Fruit fly (Drosophila melanogaster) whole organism, pupa: Measurements from ENCODE around the gene SMC3.

Experiments used
- CG10348 ChIP-seq: fragments of 200-800 bp; sonication (Bioruptor generic); IDR thresholded peaks from 2 replicates; pipeline ENCODE4 v1.3.6; 2022; ENCODE audit warnings: missing biosample characterization, missing genetic modification characterization
- CG14655 ChIP-seq: fragments of 200-800 bp; sonication (Bioruptor generic); optimal IDR thresholded peaks from 3 replicates; lab custom pipeline; 2017; ENCODE audit warnings: mild to moderate bottlenecking, missing biosample characterization, missing genetic modification reagents, missing genetic modification characterization
- CG15710 ChIP-seq: fragments of 200-800 bp; sonication (Bioruptor generic); optimal IDR thresholded peaks from 2 replicates; lab custom pipeline; 2018; ENCODE audit warnings: missing biosample characterization, mild to moderate bottlenecking, missing genetic modification characterization, moderate library complexity
- CG32121 ChIP-seq: fragments of 200-800 bp; sonication (Bioruptor generic); IDR thresholded peaks from 2 replicates; pipeline ENCODE4 v1.3.6; 2022; ENCODE audit warnings: missing biosample characterization, missing genetic modification characterization
- CG34367 ChIP-seq: fragments of 200-800 bp; sonication (Bioruptor generic); optimal IDR thresholded peaks from 2 replicates; lab custom pipeline; 2018; ENCODE audit warnings: missing biosample characterization, mild to moderate bottlenecking, missing genetic modification characterization
- CG4496 ChIP-seq: fragments of 200-800 bp; sonication (Bioruptor generic); IDR thresholded peaks from 3 replicates; pipeline ENCODE4 v1.3.6; 2022; ENCODE audit warnings: missing biosample characterization, missing genetic modification characterization
- CG8159 ChIP-seq: fragments of 200-800 bp; sonication (Bioruptor generic); optimal IDR thresholded peaks from 3 replicates; lab custom pipeline; 2018; ENCODE audit warnings: missing biosample characterization, mild to moderate bottlenecking, missing genetic modification characterization, moderate library complexity
- D1 ChIP-seq: fragments of 200-800 bp; sonication (Bioruptor generic); optimal IDR thresholded peaks from 2 replicates; lab custom pipeline; 2018; ENCODE audit warnings: missing biosample characterization, mild to moderate bottlenecking, missing genetic modification characterization, moderate library complexity
- EcR ChIP-seq: fragments of 200-800 bp; sonication (Bioruptor generic); optimal IDR thresholded peaks from 3 replicates; lab custom pipeline; 2019; ENCODE audit warnings: missing biosample characterization, missing genetic modification characterization, mild to moderate bottlenecking, moderate library complexity, missing genetic modification reagents
- gl ChIP-seq: fragments of 200-800 bp; sonication (Bioruptor generic); optimal IDR thresholded peaks from 2 replicates; lab custom pipeline; 2018; ENCODE audit warnings: missing biosample characterization, mild to moderate bottlenecking, missing genetic modification characterization

DNA sequence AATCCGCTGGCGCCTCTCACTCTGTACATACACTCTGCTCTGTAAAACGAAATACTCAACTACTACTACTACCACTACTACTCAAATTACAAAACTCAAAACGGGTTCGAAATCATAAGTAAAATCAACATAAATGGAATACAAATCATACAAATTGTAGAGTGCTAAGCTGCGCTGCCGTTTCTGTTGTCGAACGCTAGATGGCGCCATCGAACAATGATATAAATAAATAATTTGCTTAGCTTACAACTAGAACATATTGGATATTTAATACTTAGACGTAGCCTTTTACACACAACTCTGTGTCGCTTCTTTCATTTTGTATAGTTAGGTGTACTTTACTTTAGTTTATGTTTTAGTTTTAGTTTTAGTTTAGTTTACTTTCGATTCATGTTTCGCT, 31.3 kb upstream of the SMC3 start:
- TF ChIP-seq CG32121 (GFP tag; lab: Robert Waterston, UW) (no peak), EcR (no peak), CG15710 (no peak), CG8159 (tag; lab: Kevin White, UChicago) (no peak), gl (tag; lab: Kevin White, UChicago) (no peak), CG10348 (GFP tag; lab: Robert Waterston, UW) (no peak), CG4496 (GFP tag; lab: Robert Waterston, UW) (no peak), CG34367 (tag; lab: Kevin White, UChicago) (no peak), CG14655 (GFP tag; lab: Kevin White, UChicago) (no peak), D1 (tag; lab: Kevin White, UChicago) (no peak)
